Fruit fly (Drosophila melanogaster) whole organism, pupa: ENCODE measurements around the gene Ttc30.

Source experiments
- CG14655 ChIP-seq: fragments of 200-800 bp; sonication (Bioruptor generic); optimal IDR thresholded peaks from 3 replicates; lab custom pipeline; 2017; ENCODE audit warnings: mild to moderate bottlenecking, missing biosample characterization, missing genetic modification reagents, missing genetic modification characterization
- CG15710 ChIP-seq: fragments of 200-800 bp; sonication (Bioruptor generic); optimal IDR thresholded peaks from 2 replicates; lab custom pipeline; 2018; ENCODE audit warnings: missing biosample characterization, mild to moderate bottlenecking, missing genetic modification characterization, moderate library complexity
- CG8301 ChIP-seq: fragments of 200-800 bp; sonication (Bioruptor generic); optimal IDR thresholded peaks from 2 replicates; lab custom pipeline; 2018; ENCODE audit warnings: missing biosample characterization, mild to moderate bottlenecking, missing genetic modification characterization
- D1 ChIP-seq: fragments of 200-800 bp; sonication (Bioruptor generic); optimal IDR thresholded peaks from 2 replicates; lab custom pipeline; 2018; ENCODE audit warnings: missing biosample characterization, mild to moderate bottlenecking, missing genetic modification characterization, moderate library complexity
- EcR ChIP-seq: fragments of 200-800 bp; sonication (Bioruptor generic); optimal IDR thresholded peaks from 3 replicates; lab custom pipeline; 2019; ENCODE audit warnings: missing biosample characterization, missing genetic modification characterization, mild to moderate bottlenecking, moderate library complexity, missing genetic modification reagents
- Pif1A ChIP-seq: fragments of 200-800 bp; sonication (Bioruptor generic); optimal IDR thresholded peaks from 3 replicates; lab custom pipeline; 2016; ENCODE audit warnings: missing biosample characterization, missing genetic modification characterization
- Pif1B ChIP-seq: fragments of 200-800 bp; sonication (Bioruptor generic); optimal IDR thresholded peaks from 3 replicates; lab custom pipeline; 2016; ENCODE audit warnings: missing biosample characterization, missing genetic modification characterization
- rn ChIP-seq: fragments of 200-800 bp; sonication (Bioruptor generic); IDR thresholded peaks from 2 replicates; pipeline ENCODE4 v1.3.6; 2022; ENCODE audit warnings: missing biosample characterization, missing genetic modification characterization

- TF ChIP-seq CG15710 (tag; lab: Kevin White, UChicago) (no peak), EcR (no peak), Pif1A (no peak), rn (no peak), CG14655 (no peak), CG8301 (tag; lab: Kevin White, UChicago) (no peak), D1 (no peak), Pif1B (no peak)
Measured at dm6 chr2L:13143522-13143921, 36.9 kb downstream of the Ttc30 start, which contains the start of gene CG16978.
